Worm (Caenorhabditis elegans): ENCODE results near the gene ZK669.2.

ce11 chrII:7930671-7931070 is 7.3 kb downstream of the ZK669.2 start:
- TF ChIP-seq pqm-1 (tag; optimal IDR thresholded peaks at IDR 0.05) = no peak
- peak; percentile 25 for TF ChIP-seq elt-1 (tag; optimal IDR thresholded peaks at IDR 0.05)
- TF ChIP-seq nhr-23 (tag; optimal IDR thresholded peaks at IDR 0.05) = no peak
- TF ChIP-seq ceh-9 (tag; optimal IDR thresholded peaks at IDR 0.05) = no peak
- TF ChIP-seq lin-39 (tag; optimal IDR thresholded peaks at IDR 0.05) = no peak
- TF ChIP-seq jun-1 (tag; optimal IDR thresholded peaks at IDR 0.05) = no peak
- no peak for TF ChIP-seq ama-1 (optimal IDR thresholded peaks at IDR 0.05)
- no peak for TF ChIP-seq fos-1 (tag; optimal IDR thresholded peaks at IDR 0.05)
- TF ChIP-seq egl-5 (tag; optimal IDR thresholded peaks at IDR 0.05) = no peak

Measured in whole organism, L3 larva.